Fruit fly (Drosophila melanogaster): ENCODE data around the gene CG1316.

DNA sequence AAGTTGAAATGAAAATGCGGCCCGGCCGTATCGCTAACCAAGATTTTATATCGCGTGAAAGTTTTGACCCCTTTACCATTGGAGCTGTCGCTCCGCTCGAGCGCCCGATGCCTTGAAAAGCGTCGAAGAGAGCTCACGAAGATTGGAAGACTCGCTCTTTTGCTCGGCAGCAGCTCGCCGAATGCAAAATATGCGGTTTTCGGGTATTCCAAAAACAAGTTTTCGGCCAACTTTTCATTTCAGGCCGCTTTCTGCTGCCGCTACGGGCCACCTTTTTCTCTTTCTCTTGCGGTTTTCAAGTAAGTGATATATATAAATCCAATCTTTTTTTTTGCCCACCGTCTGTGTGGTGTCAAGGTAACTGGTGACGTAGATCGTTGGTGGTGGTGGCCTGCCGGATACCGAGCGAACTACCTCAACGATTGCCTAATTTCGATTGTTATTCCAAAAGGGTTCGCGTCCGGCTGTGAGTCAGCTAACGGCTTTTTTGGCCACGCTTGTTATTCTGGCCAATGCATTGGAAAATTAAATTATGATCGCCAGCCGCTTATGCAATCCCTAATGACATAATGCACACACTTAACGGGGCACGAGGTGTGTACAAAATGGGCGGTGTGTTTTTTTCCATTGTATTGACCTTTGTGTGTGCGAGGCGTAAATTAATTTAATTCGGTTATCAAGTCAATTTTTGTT, 24.2 kb downstream of the CG1316 start, which contains the start of gene dyl:
- TF ChIP-seq h (optimal IDR thresholded peaks at IDR 0.05) (no peak), insv (optimal IDR thresholded peaks at IDR 0.05) (no peak), psq (optimal IDR thresholded peaks at IDR 0.05) (no peak), ttk (optimal IDR thresholded peaks at IDR 0.05) (no peak)

All from Kc167 (cell line).